Fruit fly (Drosophila melanogaster) whole organism, prepupa: ENCODE data around the gene Sfmbt.

Experiments
- CG32006 ChIP-seq: fragments of 200-800 bp; sonication (Bioruptor generic); optimal IDR thresholded peaks from 3 replicates; lab custom pipeline; 2017; ENCODE audit warnings: missing biosample characterization, mild to moderate bottlenecking, missing genetic modification characterization
- CG6854 ChIP-seq: fragments of 200-800 bp; sonication (Bioruptor generic); optimal IDR thresholded peaks from 2 replicates; lab custom pipeline; 2017; ENCODE audit warnings: missing biosample characterization, mild to moderate bottlenecking, missing genetic modification characterization

dm6 chr2L:13190534-13190933 is 13.9 kb upstream of the Sfmbt start:
- TF ChIP-seq CG6854 (GFP tag; lab: Kevin White, UChicago): no peak
- no peak for TF ChIP-seq CG32006
